Worm (Caenorhabditis elegans) whole organism, L4 larva: Measurements from ENCODE around the gene toc-1.

Source experiments
- F44E2.7 ChIP-seq: fragments of 200-800 bp; sonication (Bioruptor generic); IDR thresholded peaks from 2 replicates; pipeline ENCODE4 v2.1.2; 2022; ENCODE audit warnings: missing genetic modification characterization, missing compliant biosample characterization
- T20F7.1 ChIP-seq: fragments of 200-800 bp; sonication (Bioruptor generic); optimal IDR thresholded peaks from 2 replicates; lab custom pipeline; 2018; ENCODE audit warnings: mild to moderate bottlenecking, missing genetic modification characterization, missing compliant biosample characterization
- ZK337.2 ChIP-seq: fragments of 200-800 bp; sonication (Bioruptor generic); IDR thresholded peaks from 2 replicates; pipeline ENCODE4 v1.3.6; 2022; ENCODE audit warnings: missing genetic modification reagents, missing genetic modification characterization, missing compliant biosample characterization
- attf-4 ChIP-seq: sonication (generic microtip); optimal IDR thresholded peaks from 3 replicates; lab custom pipeline; 2017; ENCODE audit warnings: missing biosample characterization, missing genetic modification characterization
- ceh-44 ChIP-seq: fragments of 200-800 bp; sonication (Bioruptor generic); IDR thresholded peaks from 2 replicates; pipeline ENCODE4 v1.3.6; 2022; ENCODE audit warnings: missing genetic modification reagents, missing genetic modification characterization, missing compliant biosample characterization
- ces-1 ChIP-seq: fragments of 150-350 bp; sonication (generic microtip); optimal IDR thresholded peaks from 4 replicates; lab custom pipeline; 2014; ENCODE audit warnings: missing biosample characterization, missing genetic modification reagents, missing genetic modification characterization
- duxl-1 ChIP-seq: sonication (generic microtip); optimal IDR thresholded peaks from 2 replicates; lab custom pipeline; 2016; ENCODE audit warnings: mild to moderate bottlenecking, missing genetic modification characterization, moderate library complexity, missing compliant biosample characterization; ENCODE audit not compliant: poor library complexity
- egl-43 ChIP-seq: fragments of 200-800 bp; sonication (Bioruptor generic); IDR thresholded peaks from 2 replicates; pipeline ENCODE4 v1.3.6; 2022; ENCODE audit warnings: missing genetic modification reagents, missing genetic modification characterization, missing compliant biosample characterization
- fkh-10 ChIP-seq: fragments of 150-350 bp; optimal IDR thresholded peaks from 2 replicates; lab custom pipeline; 2014; ENCODE audit warnings: missing biosample characterization, missing genetic modification reagents, missing genetic modification characterization
- hlh-11 ChIP-seq: fragments of 200-800 bp; sonication (Bioruptor generic); optimal IDR thresholded peaks from 2 replicates; lab custom pipeline; 2018; ENCODE audit warnings: mild to moderate bottlenecking, missing genetic modification characterization, missing compliant biosample characterization
- mdl-1 ChIP-seq, 2 experiments: fragments of 150-350 bp in 1 of 2; sonication (generic microtip) in 1 of 2; optimal IDR thresholded peaks; 2 replicates each; lab custom pipeline; 2014 to 2017; ENCODE audit warnings: missing biosample characterization in 2 of 2, missing genetic modification characterization in 2 of 2
- mep-1 ChIP-seq: fragments of 150-350 bp; sonication (generic microtip); optimal IDR thresholded peaks from 3 replicates; lab custom pipeline; 2014; ENCODE audit warnings: missing biosample characterization, missing genetic modification characterization
- mes-2 ChIP-seq: sonication (generic microtip); optimal IDR thresholded peaks from 2 replicates; lab custom pipeline; 2016; ENCODE audit warnings: missing genotype, mild to moderate bottlenecking, missing genetic modification characterization, missing compliant biosample characterization; ENCODE audit not compliant: poor library complexity, severe bottlenecking
- nhr-102 ChIP-seq: sonication (generic microtip); optimal IDR thresholded peaks from 2 replicates; lab custom pipeline; 2016; ENCODE audit warnings: mild to moderate bottlenecking, missing genetic modification characterization, moderate library complexity, missing compliant biosample characterization
- nhr-28 ChIP-seq: fragments of 150-350 bp; optimal IDR thresholded peaks from 2 replicates; lab custom pipeline; 2014; ENCODE audit warnings: missing biosample characterization, missing genetic modification characterization
- nhr-6 ChIP-seq: fragments of 150-350 bp; optimal IDR thresholded peaks from 2 replicates; lab custom pipeline; 2014; ENCODE audit warnings: missing biosample characterization, missing genetic modification characterization
- php-3 ChIP-seq: fragments of 200-800 bp; sonication (Bioruptor generic); IDR thresholded peaks from 2 replicates; pipeline ENCODE4 v1.3.6; 2022; ENCODE audit warnings: missing genetic modification reagents, missing genetic modification characterization, missing compliant biosample characterization
- pqm-1 ChIP-seq: sonication (generic microtip); optimal IDR thresholded peaks from 2 replicates; lab custom pipeline; 2017; ENCODE audit warnings: missing biosample characterization, missing genetic modification characterization
- snpc-1.2 ChIP-seq: fragments of 200-800 bp; sonication (Bioruptor generic); IDR thresholded peaks from 2 replicates; pipeline ENCODE4 v1.3.6; 2022; ENCODE audit warnings: missing genetic modification reagents, missing genetic modification characterization, missing compliant biosample characterization

Gene toc-1

ce11 chrIII:5326323-5326722 is 51.3 kb downstream of the toc-1 start, which contains the start of gene sorf-2:
TSS of gene sorf-2 (plus strand) at chrIII:5326623.
- TF ChIP-seq egl-43 (GFP tag; lab: Robert Waterston, UW) (no peak), attf-4 (tag; lab: Kevin White, UChicago) (no peak), nhr-102 (no peak), nhr-6 (tag; lab: Kevin White, UChicago) (no peak), pqm-1 (no peak), mdl-1 (tag; optimal IDR thresholded peaks at IDR 0.05; lab: Kevin White, UChicago) (no peak), T20F7.1 (no peak), mes-2 (tag; lab: Kevin White, UChicago) (no peak), snpc-1.2 (no peak), ZK337.2 (GFP tag; lab: Robert Waterston, UW) (no peak), ces-1 (GFP tag; lab: Kevin White, UChicago) (no peak), ceh-44 (GFP tag; lab: Robert Waterston, UW) (no peak), php-3 (GFP tag; lab: Robert Waterston, UW) (no peak), duxl-1 (no peak), F44E2.7 (GFP tag; lab: Robert Waterston, UW) (no peak), nhr-28 (no peak), fkh-10 (no peak), hlh-11 (tag; lab: Kevin White, UChicago) (no peak), mep-1 (tag; lab: Kevin White, UChicago) (no peak)
